Worm (Caenorhabditis elegans) whole organism, L4/young adult: Measurements from ENCODE around the gene mdt-27.

Experiments
- W03F9.2 ChIP-seq: fragments of 150-350 bp; optimal IDR thresholded peaks from 2 replicates; lab custom pipeline; 2014; ENCODE audit warnings: missing biosample characterization, missing genetic modification characterization
- dao-5 ChIP-seq: sonication (generic microtip); optimal IDR thresholded peaks from 2 replicates; lab custom pipeline; 2016; ENCODE audit warnings: missing genotype, missing genetic modification characterization, moderate library complexity, missing compliant biosample characterization

DNA sequence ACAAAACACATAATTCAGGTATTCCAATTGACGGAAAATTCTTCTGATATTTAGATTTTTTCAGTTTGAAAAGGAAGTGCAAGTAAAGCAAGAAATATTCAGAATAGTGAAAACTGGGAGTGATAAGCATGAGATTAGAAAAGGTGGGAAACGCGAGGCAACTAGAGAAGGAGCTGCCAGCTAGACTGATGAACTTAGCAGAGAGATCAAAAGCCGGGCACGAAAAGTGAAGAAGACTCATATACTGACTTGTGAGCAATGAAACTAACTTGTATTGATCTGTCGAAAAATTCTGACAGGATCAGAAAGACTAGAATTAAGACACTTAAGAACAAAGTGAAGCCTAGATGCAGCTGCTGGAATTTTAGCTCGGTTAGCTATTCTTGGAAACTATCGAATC, 48.0 kb upstream of the mdt-27 start, which contains the start of gene nhr-36:
- no peak for TF ChIP-seq W03F9.2 (tag; lab: Kevin White, UChicago)
- TF ChIP-seq dao-5 (tag; lab: Kevin White, UChicago) = no peak
